Fruit fly (Drosophila melanogaster) whole organism: Measurements from ENCODE around the gene CG10561.

Experiments used
- CG8478 ChIP-seq: fragments of >200 bp; optimal IDR thresholded peaks from 2 replicates; lab custom pipeline; 2018; ENCODE audit warnings: inconsistent platforms
- Dll ChIP-seq: fragments of >200 bp; optimal IDR thresholded peaks from 2 replicates; lab custom pipeline; 2017
- psq ChIP-seq: fragments of >200 bp; optimal IDR thresholded peaks from 2 replicates; lab custom pipeline; 2017
- usp ChIP-seq: fragments of >200 bp; optimal IDR thresholded peaks from 2 replicates; lab custom pipeline; 2017; ENCODE audit warnings: missing biosample characterization, missing genetic modification characterization, mixed read lengths

dm6 chr2L:19123472-19124070 lies 9.4 kb downstream of the CG10561 start, which contains the start of gene Phb1:
- no peak for TF ChIP-seq usp (GFP tag; lab: Kevin White, UChicago)
- no peak for TF ChIP-seq CG8478 (lab: Kevin White, UChicago)
- TF ChIP-seq psq, result no peak
- no peak for TF ChIP-seq Dll
